Worm (Caenorhabditis elegans): ENCODE results near the gene cul-3.
A peak's percentile ranks its signal among the peaks of the same experiment; 100 is the strongest.

The cul-3 gene

ce11 chrV:166687-167086 lies 10.5 kb upstream of the cul-3 start, which contains the start of gene Y108G3AL.2:
Gene Y108G3AL.2, plus strand, starts transcription at chrV:166987.
- TF ChIP-seq ztf-11 (tag; optimal IDR thresholded peaks at IDR 0.05) = no peak
- TF ChIP-seq daf-12 (tag; optimal IDR thresholded peaks at IDR 0.05) = no peak
- no peak for TF ChIP-seq tbx-2 (tag; optimal IDR thresholded peaks at IDR 0.05)
- TF ChIP-seq ceh-9 (tag; optimal IDR thresholded peaks at IDR 0.05) = no peak
- no peak for TF ChIP-seq fkh-10 (GFP tag; optimal IDR thresholded peaks at IDR 0.05)
- no peak for TF ChIP-seq snpc-4 (tag; optimal IDR thresholded peaks at IDR 0.05)
- TF ChIP-seq aly-2 (tag; optimal IDR thresholded peaks at IDR 0.05) = no peak
- TF ChIP-seq pqm-1 (tag; optimal IDR thresholded peaks at IDR 0.05) = no peak
- TF ChIP-seq pha-4 (tag; optimal IDR thresholded peaks at IDR 0.05) = no peak
- TF ChIP-seq ceh-16 (tag; optimal IDR thresholded peaks at IDR 0.05) = no peak
- TF ChIP-seq lsy-12 (tag; optimal IDR thresholded peaks at IDR 0.05) = no peak
- no peak for TF ChIP-seq nhr-43 (tag; optimal IDR thresholded peaks at IDR 0.05; ENCODE audit: poor library complexity, severe bottlenecking)

DNA sequence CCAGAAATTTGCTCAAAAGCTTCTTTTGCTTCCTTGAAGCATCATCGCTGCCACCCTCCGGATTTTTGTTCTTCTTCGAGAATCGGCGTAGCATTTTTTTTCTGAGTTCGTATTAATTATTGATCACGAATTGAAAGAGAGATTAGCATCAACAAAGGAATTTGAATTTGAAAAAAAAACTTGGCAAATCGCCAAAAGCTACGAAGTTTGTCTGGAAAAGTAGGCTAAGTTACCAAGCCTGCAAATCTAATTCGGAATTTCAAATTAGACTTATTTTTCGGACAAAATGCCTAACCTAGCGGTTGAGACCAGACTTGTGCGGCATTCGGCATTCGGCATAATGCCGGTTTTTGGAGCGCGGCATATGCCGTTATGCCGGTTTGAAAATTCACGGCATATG lies 5.1 kb upstream of the cul-3 start, which contains the start of gene cfap-36:
Gene cfap-36 (minus strand): TSS at position 101 of the 400 bp plus-strand sequence.
- no peak for TF ChIP-seq fkh-2 (tag; optimal IDR thresholded peaks at IDR 0.05)
- TF ChIP-seq hmg-11 (tag; optimal IDR thresholded peaks at IDR 0.05) = no peak

ce11 chrV:173437-173836 lies 3.8 kb upstream of the cul-3 start:
- no peak for TF ChIP-seq daf-12 (tag; optimal IDR thresholded peaks at IDR 0.05)
- no peak for TF ChIP-seq nhr-67 (tag; optimal IDR thresholded peaks at IDR 0.05)
- peak; percentile 8 for TF ChIP-seq nfya-1 (tag; optimal IDR thresholded peaks at IDR 0.05; ENCODE audit: insufficient read depth)
- TF ChIP-seq egl-5 (tag; optimal IDR thresholded peaks at IDR 0.05) = no peak

ce11 chrV:174520-174919 lies 2.7 kb upstream of the cul-3 start:
- no peak for TF ChIP-seq snpc-4 (tag; optimal IDR thresholded peaks at IDR 0.05)
- TF ChIP-seq nfya-1 (tag; optimal IDR thresholded peaks at IDR 0.05; ENCODE audit: insufficient read depth) = peak; percentile 56

- no peak for TF ChIP-seq ztf-11 (tag; optimal IDR thresholded peaks at IDR 0.05)
- TF ChIP-seq nhr-237 (tag; optimal IDR thresholded peaks at IDR 0.05) = no peak
- TF ChIP-seq snpc-4 (tag; optimal IDR thresholded peaks at IDR 0.05) = no peak
- TF ChIP-seq pha-4 (tag; optimal IDR thresholded peaks at IDR 0.05) = no peak
- no peak for TF ChIP-seq nhr-28 (tag; optimal IDR thresholded peaks at IDR 0.05)
- no peak for TF ChIP-seq nhr-43 (tag; optimal IDR thresholded peaks at IDR 0.05; ENCODE audit: poor library complexity, severe bottlenecking)
- TF ChIP-seq unc-39 (tag; optimal IDR thresholded peaks at IDR 0.05) = no peak
- TF ChIP-seq ZK546.5 (tag; optimal IDR thresholded peaks at IDR 0.05) = no peak
- no peak for TF ChIP-seq mml-1 (tag; optimal IDR thresholded peaks at IDR 0.05)
- TF ChIP-seq elt-1 (tag; optimal IDR thresholded peaks at IDR 0.05) = no peak
- TF ChIP-seq egl-27 (tag; optimal IDR thresholded peaks at IDR 0.05) = no peak
- no peak for TF ChIP-seq mdl-1 (tag; optimal IDR thresholded peaks at IDR 0.05)
- TF ChIP-seq ceh-82 (tag; optimal IDR thresholded peaks at IDR 0.05) = no peak
- TF ChIP-seq nhr-11 (tag; optimal IDR thresholded peaks at IDR 0.05) = no peak
- TF ChIP-seq daf-12 (tag; optimal IDR thresholded peaks at IDR 0.05) = no peak
- TF ChIP-seq nfya-1 (tag; optimal IDR thresholded peaks at IDR 0.05; ENCODE audit: insufficient read depth) = no peak
- no peak for TF ChIP-seq pqm-1 (tag; optimal IDR thresholded peaks at IDR 0.05)
Observed at ce11 chrV:185124-185523, 7.9 kb downstream of the cul-3 start.

DNA sequence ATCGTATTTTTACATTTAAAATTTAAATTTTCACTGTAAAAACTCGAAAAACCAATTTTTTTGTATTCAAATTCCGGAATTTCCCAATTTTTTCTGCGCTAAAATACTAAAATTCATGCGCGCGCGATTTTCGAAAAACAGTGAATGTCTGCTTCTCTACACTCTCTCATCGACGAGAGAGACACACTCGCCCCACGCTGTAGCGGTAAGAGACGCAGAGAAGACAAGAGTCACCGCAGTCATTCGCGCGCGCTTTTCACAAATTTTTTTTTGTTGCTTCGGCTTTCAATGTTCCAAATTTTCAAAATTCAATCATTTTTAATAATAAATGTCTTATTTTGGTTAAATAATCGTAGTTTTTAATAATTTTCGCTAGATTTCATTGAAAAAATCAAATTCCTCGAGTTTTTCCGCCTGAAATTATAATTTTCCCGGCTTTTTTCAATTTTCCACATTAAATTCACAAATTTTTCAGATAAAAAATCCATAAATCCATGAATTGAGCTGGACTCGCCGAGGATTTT lies 8.5 kb downstream of the cul-3 start, which contains the start of gene arid-1:
Gene arid-1 (plus strand): TSS at position 474 of the 524 bp plus-strand sequence.
- TF ChIP-seq nhr-23 (tag; optimal IDR thresholded peaks at IDR 0.05) = peak; percentile 43
- TF ChIP-seq fos-1 (tag; optimal IDR thresholded peaks at IDR 0.05) = no peak
- peak; percentile 77 for TF ChIP-seq nfya-1 (tag; optimal IDR thresholded peaks at IDR 0.05; ENCODE audit: insufficient read depth)
- no peak for TF ChIP-seq ceh-16 (tag; optimal IDR thresholded peaks at IDR 0.05)
- peak; percentile 68 for TF ChIP-seq hmg-11 (tag; optimal IDR thresholded peaks at IDR 0.05)
- peak; percentile 43 for TF ChIP-seq lin-15B (tag; optimal IDR thresholded peaks at IDR 0.05)
- peak; percentile 63 for TF ChIP-seq lin-39 (tag; optimal IDR thresholded peaks at IDR 0.05)
- no peak for TF ChIP-seq unc-62 (GFP tag; optimal IDR thresholded peaks at IDR 0.05)
- peak; percentile 7 for TF ChIP-seq snpc-4 (tag; optimal IDR thresholded peaks at IDR 0.05)
- TF ChIP-seq nhr-25 (tag; optimal IDR thresholded peaks at IDR 0.05) = peak; percentile 38
- TF ChIP-seq ama-1 (optimal IDR thresholded peaks at IDR 0.05) = no peak
- TF ChIP-seq pha-4 (tag; optimal IDR thresholded peaks at IDR 0.05) = peak; percentile 53

Measured in whole organism, L3 larva.